Fruit fly (Drosophila melanogaster): ENCODE measurements around the gene CG9643.

CG9643 gene

dm6 chr2L:2955659-2956058, 23.4 kb downstream of the CG9643 start:
- TF ChIP-seq Clk (GFP tag; optimal IDR thresholded peaks at IDR 0.05), result no peak
- no peak for TF ChIP-seq cic (GFP tag; optimal IDR thresholded peaks at IDR 0.05)
- TF ChIP-seq kay (GFP tag; ENCODE audit: borderline replicate concordance), result no peak
- TF ChIP-seq tj (GFP tag; optimal IDR thresholded peaks at IDR 0.05), result no peak

dm6 chr2L:2954472-2954871, 24.6 kb downstream of the CG9643 start, which contains the start of gene Rbp9:
Rbp9 (plus strand) TSS chr2L:2954762.
- TF ChIP-seq CG14711 (tag; optimal IDR thresholded peaks at IDR 0.05), result no peak
- TF ChIP-seq Crg-1 (GFP tag; optimal IDR thresholded peaks at IDR 0.05), result no peak
- TF ChIP-seq CG7101 (tag; optimal IDR thresholded peaks at IDR 0.05), result no peak
- TF ChIP-seq pad (GFP tag; optimal IDR thresholded peaks at IDR 0.05), result no peak
- TF ChIP-seq Hr96 (GFP tag; optimal IDR thresholded peaks at IDR 0.05), result no peak
- TF ChIP-seq cnc (optimal IDR thresholded peaks at IDR 0.05), result no peak
- no peak for TF ChIP-seq CG1620 (GFP tag; optimal IDR thresholded peaks at IDR 0.05)
- no peak for TF ChIP-seq CG11617 (GFP tag; optimal IDR thresholded peaks at IDR 0.05)
- TF ChIP-seq CG33017 (tag; optimal IDR thresholded peaks at IDR 0.05), result no peak
- TF ChIP-seq cic (GFP tag; optimal IDR thresholded peaks at IDR 0.05), result no peak
- no peak for TF ChIP-seq Clk (GFP tag; optimal IDR thresholded peaks at IDR 0.05)
- TF ChIP-seq ovo (GFP tag; optimal IDR thresholded peaks at IDR 0.05), result no peak
- TF ChIP-seq bab1 (GFP tag; optimal IDR thresholded peaks at IDR 0.05), result no peak
- TF ChIP-seq CG5204 (GFP tag; optimal IDR thresholded peaks at IDR 0.05), result no peak
- TF ChIP-seq Mnt (GFP tag; optimal IDR thresholded peaks at IDR 0.05), result no peak
- no peak for TF ChIP-seq kay (GFP tag; ENCODE audit: borderline replicate concordance)
- TF ChIP-seq CG12768 (GFP tag; optimal IDR thresholded peaks at IDR 0.05), result no peak

- TF ChIP-seq CG12768 (GFP tag; optimal IDR thresholded peaks at IDR 0.05) (no peak), Hr96 (GFP tag; optimal IDR thresholded peaks at IDR 0.05) (no peak), kay (GFP tag; ENCODE audit: borderline replicate concordance) (no peak), Crg-1 (GFP tag; optimal IDR thresholded peaks at IDR 0.05) (no peak), CG11617 (GFP tag; optimal IDR thresholded peaks at IDR 0.05) (no peak), bab1 (GFP tag; optimal IDR thresholded peaks at IDR 0.05) (no peak), CG5204 (GFP tag; optimal IDR thresholded peaks at IDR 0.05) (no peak), CG14711 (tag; optimal IDR thresholded peaks at IDR 0.05) (no peak), CG7101 (tag; optimal IDR thresholded peaks at IDR 0.05) (no peak), cnc (optimal IDR thresholded peaks at IDR 0.05) (no peak), pad (GFP tag; optimal IDR thresholded peaks at IDR 0.05) (no peak), cic (GFP tag; optimal IDR thresholded peaks at IDR 0.05) (no peak), Mnt (GFP tag; optimal IDR thresholded peaks at IDR 0.05) (no peak)
Measured at dm6 chr2L:2945438-2946220, 33.5 kb downstream of the CG9643 start.

DNA sequence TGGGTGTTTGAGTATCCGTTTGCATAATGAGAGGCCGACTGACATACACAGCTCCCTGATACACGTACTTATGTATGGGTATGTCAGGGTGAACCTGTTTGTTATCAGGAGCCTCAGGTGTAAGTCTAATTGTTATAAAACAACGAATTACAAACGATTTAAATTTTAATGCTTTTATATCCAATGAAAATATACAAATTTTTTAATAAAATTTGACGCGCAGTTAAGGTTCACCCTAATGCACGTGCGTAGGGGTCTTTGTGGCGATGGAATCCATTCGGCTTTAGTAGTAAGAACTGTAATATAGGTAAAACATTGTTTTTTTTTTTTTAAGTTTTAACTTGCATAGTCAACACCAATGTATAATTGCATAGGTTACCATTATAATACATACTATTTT, 34.6 kb downstream of the CG9643 start:
- no peak for TF ChIP-seq bab1 (GFP tag; optimal IDR thresholded peaks at IDR 0.05)
- no peak for TF ChIP-seq Crg-1 (GFP tag; optimal IDR thresholded peaks at IDR 0.05)
- no peak for TF ChIP-seq Mnt (GFP tag; optimal IDR thresholded peaks at IDR 0.05)
- peak; percentile 20 for TF ChIP-seq CG7045 (GFP tag; optimal IDR thresholded peaks at IDR 0.05)
- TF ChIP-seq CG14711 (tag; optimal IDR thresholded peaks at IDR 0.05), result peak; percentile 42
- TF ChIP-seq kay (GFP tag; ENCODE audit: borderline replicate concordance), result no peak
- no peak for TF ChIP-seq tj (GFP tag; optimal IDR thresholded peaks at IDR 0.05)
- no peak for TF ChIP-seq cic (GFP tag; optimal IDR thresholded peaks at IDR 0.05)
- peak; percentile 25 for TF ChIP-seq CG7101 (tag; optimal IDR thresholded peaks at IDR 0.05)
- peak; percentile 61 for TF ChIP-seq CG33017 (tag; optimal IDR thresholded peaks at IDR 0.05)

dm6 chr2L:2942639-2943038, 36.4 kb downstream of the CG9643 start:
- TF ChIP-seq CG7045 (GFP tag; optimal IDR thresholded peaks at IDR 0.05) (no peak), CG5204 (GFP tag; optimal IDR thresholded peaks at IDR 0.05) (no peak), pad (GFP tag; optimal IDR thresholded peaks at IDR 0.05) (no peak), CG11617 (GFP tag; optimal IDR thresholded peaks at IDR 0.05) (no peak)

DNA sequence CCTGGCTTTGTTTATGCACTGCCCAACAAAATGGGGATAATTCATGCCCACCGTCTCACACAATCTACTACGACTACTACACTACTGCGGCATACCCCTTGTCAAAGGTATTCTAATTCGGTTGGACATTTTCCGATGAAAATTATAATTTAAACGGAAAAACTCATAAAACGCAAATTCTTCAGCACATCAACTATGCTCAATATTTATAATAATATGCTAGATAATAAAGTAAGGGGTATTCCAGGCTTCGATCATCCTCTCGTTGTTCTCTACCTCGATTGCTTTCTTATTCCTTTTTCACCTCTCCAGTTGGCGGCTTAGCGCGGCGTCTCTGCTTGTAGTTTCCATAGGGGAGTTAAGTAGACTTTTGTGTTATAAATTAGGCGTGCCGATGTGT, 37.7 kb downstream of the CG9643 start:
- peak; percentile 75 for TF ChIP-seq kay (GFP tag; ENCODE audit: borderline replicate concordance)
- TF ChIP-seq cnc (optimal IDR thresholded peaks at IDR 0.05), result no peak

DNA sequence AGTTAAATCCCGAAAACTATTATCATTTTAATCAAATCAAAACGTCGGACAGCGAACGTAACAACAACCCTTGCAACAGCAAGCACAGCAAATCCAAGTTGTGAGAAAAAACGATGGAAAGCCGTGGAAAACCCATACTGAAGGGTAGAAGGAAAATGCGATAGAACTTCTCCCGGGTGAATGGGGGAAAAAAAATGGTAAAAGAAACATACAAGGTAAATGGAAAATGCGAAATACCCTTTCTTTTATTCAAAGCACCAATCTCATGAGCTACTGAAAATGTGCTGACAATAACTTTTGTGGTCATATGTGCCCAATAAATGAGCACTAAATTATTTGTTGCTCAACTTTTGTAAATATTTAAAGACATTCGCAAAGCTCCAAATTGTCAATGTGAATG, 39.4 kb downstream of the CG9643 start:
- TF ChIP-seq CG12768 (GFP tag; optimal IDR thresholded peaks at IDR 0.05) (no peak), CG5204 (GFP tag; optimal IDR thresholded peaks at IDR 0.05) (no peak), kay (GFP tag; ENCODE audit: borderline replicate concordance) (peak; percentile 53)

DNA sequence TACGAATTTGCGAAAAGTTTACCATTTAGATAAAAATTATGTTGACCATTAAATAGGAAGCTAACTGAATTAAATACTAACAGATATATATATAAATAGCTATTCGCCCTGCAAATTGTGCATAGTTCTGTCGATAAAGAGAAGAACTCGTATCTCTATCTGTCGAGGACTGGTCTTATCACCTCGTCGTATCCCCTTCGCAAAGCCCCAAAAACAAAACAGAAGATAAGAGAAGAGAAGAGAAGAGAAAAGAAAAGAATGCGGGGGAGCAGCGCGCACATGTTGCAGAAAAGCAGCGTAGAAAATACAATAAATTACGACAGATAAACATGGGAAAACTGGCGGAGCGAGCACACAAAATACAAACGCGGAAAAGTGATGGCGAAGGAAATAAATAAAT, 43.4 kb downstream of the CG9643 start:
- peak; percentile 6 for TF ChIP-seq CG12768 (GFP tag; optimal IDR thresholded peaks at IDR 0.05)
- TF ChIP-seq ovo (GFP tag; optimal IDR thresholded peaks at IDR 0.05), result no peak
- peak; percentile 21 for TF ChIP-seq cic (GFP tag; optimal IDR thresholded peaks at IDR 0.05)
- no peak for TF ChIP-seq CG1620 (GFP tag; optimal IDR thresholded peaks at IDR 0.05)
- peak; percentile 36 for TF ChIP-seq Mnt (GFP tag; optimal IDR thresholded peaks at IDR 0.05)
- no peak for TF ChIP-seq CG14711 (tag; optimal IDR thresholded peaks at IDR 0.05)
